Worm (Caenorhabditis elegans): ENCODE results near the gene atg-16.1.

DNA sequence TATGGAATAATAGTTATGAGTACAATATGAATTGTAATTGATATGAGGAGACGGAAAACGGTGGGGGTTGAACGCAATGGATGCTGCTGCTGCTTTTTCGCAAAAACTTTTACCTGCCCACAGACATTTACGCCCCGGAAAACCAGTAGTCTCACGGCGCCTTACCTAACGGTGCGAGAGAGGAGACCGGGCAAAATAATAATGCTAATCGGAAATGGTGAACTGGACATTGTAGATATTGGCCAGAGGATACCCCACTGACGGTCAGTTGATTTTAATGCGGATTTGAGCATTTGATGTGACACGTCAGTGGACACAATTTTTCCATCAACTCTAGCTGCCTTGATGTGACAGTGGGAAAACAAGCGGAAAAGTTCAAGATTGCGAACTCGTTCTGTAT, 14.0 kb downstream of the atg-16.1 start, which contains the start of gene mltn-13:
- TF ChIP-seq flt-1 (GFP tag; IDR thresholded peaks at IDR 0.05) (no peak), ref-1 (GFP tag; conservative IDR thresholded peaks at IDR 0.05) (no peak)

Measured in whole organism, midembryonic.